Worm (Caenorhabditis elegans): ENCODE results near the gene clec-10.

clec-10 gene

DNA sequence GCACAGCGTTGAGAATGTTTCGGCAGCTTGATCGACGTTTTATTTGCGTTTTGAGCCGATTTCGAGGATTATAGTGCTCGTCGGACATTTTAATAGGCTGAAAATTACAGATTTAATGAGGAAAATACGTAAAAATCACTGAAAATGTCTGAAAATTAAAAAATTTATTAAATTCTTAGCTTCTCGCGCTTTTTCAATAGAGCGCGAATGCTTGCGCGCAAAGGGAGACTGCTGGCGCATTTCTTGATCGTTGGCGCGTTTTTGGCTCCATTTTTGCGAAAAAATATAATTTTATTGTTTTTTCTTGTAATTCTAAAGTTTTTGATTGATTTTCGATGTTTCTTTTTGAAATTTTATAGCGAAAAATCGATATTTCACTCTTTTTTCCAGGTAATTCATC is 8.4 kb downstream of the clec-10 start, which contains the start of the genes dnsn-1 and C24H12.4 (continued):
- TF ChIP-seq C16A3.4 (tag; optimal IDR thresholded peaks at IDR 0.05): peak; percentile 96
- no peak for TF ChIP-seq unc-62 (GFP tag; optimal IDR thresholded peaks at IDR 0.05)
- peak; percentile 98 for TF ChIP-seq nhr-47 (tag; optimal IDR thresholded peaks at IDR 0.05)
- TF ChIP-seq mab-9 (GFP tag; IDR thresholded peaks at IDR 0.05): peak; percentile 86
- peak; percentile 97 for TF ChIP-seq swsn-7 (tag; optimal IDR thresholded peaks at IDR 0.05)
- TF ChIP-seq elt-3 (tag; optimal IDR thresholded peaks at IDR 0.05): peak in 5 of 6 experiments; percentile 35 to 97 (median 63)
- TF ChIP-seq skn-1 (tag; optimal IDR thresholded peaks at IDR 0.05): peak; percentile 95
- TF ChIP-seq snpc-4 (tag; optimal IDR thresholded peaks at IDR 0.05): peak; percentile 86
- peak; percentile 97 for TF ChIP-seq efl-1 (optimal IDR thresholded peaks at IDR 0.05)
- peak; percentile 95 to 100 for TF ChIP-seq efl-1 (GFP tag; optimal IDR thresholded peaks at IDR 0.05 in 1 of 2)
- TF ChIP-seq unc-98 (GFP tag; IDR thresholded peaks at IDR 0.05): peak; percentile 62; the same call in 1 of the 2 replicates
- peak; percentile 87 for TF ChIP-seq pax-3 (tag; optimal IDR thresholded peaks at IDR 0.05)
- no peak for TF ChIP-seq Y116A8C.19 (tag; optimal IDR thresholded peaks at IDR 0.05; ENCODE audit: borderline replicate concordance)
- no peak for TF ChIP-seq pqm-1 (tag; optimal IDR thresholded peaks at IDR 0.05)
- TF ChIP-seq lin-14 (GFP tag; optimal IDR thresholded peaks at IDR 0.05): peak; percentile 94
- peak; percentile 97 for TF ChIP-seq dsc-1 (tag; optimal IDR thresholded peaks at IDR 0.05)
- TF ChIP-seq elt-2 (tag; optimal IDR thresholded peaks at IDR 0.05): peak; percentile 75
- TF ChIP-seq unc-30 (tag; optimal IDR thresholded peaks at IDR 0.05): peak; percentile 39
- peak; percentile 97 for TF ChIP-seq nhr-90 (tag; optimal IDR thresholded peaks at IDR 0.05; ENCODE audit: poor library complexity)
- TF ChIP-seq sup-37 (GFP tag; optimal IDR thresholded peaks at IDR 0.05): peak; percentile 90
- TF ChIP-seq hlh-17 (GFP tag; optimal IDR thresholded peaks at IDR 0.05; ENCODE audit: borderline replicate concordance): no peak
- TF ChIP-seq fkh-10 (GFP tag; optimal IDR thresholded peaks at IDR 0.05): peak; percentile 92
- peak; percentile 97 for TF ChIP-seq nhr-71 (tag; optimal IDR thresholded peaks at IDR 0.05)
- TF ChIP-seq ets-5 (GFP tag; IDR thresholded peaks at IDR 0.05): no peak
- TF ChIP-seq ceh-88 (GFP tag; IDR thresholded peaks at IDR 0.05): peak; percentile 88
- peak; percentile 99 for TF ChIP-seq unc-130 (tag; optimal IDR thresholded peaks at IDR 0.05)
- TF ChIP-seq ztf-11 (tag; optimal IDR thresholded peaks at IDR 0.05): peak in 1 of 2 experiments; percentile 82
- TF ChIP-seq ceh-90 (tag; optimal IDR thresholded peaks at IDR 0.05): peak; percentile 29
- no peak for TF ChIP-seq nhr-76 (tag; optimal IDR thresholded peaks at IDR 0.05)
- TF ChIP-seq C34B4.2 (tag; optimal IDR thresholded peaks at IDR 0.05): no peak
- peak; percentile 98 for TF ChIP-seq tbx-2 (tag; optimal IDR thresholded peaks at IDR 0.05)
- TF ChIP-seq grh-1 (GFP tag; IDR thresholded peaks at IDR 0.05): peak; percentile 91
- peak; percentile 57 for TF ChIP-seq nhr-11 (tag; optimal IDR thresholded peaks at IDR 0.05)
- no peak for TF ChIP-seq sptf-1 (tag; optimal IDR thresholded peaks at IDR 0.05)

DNA sequence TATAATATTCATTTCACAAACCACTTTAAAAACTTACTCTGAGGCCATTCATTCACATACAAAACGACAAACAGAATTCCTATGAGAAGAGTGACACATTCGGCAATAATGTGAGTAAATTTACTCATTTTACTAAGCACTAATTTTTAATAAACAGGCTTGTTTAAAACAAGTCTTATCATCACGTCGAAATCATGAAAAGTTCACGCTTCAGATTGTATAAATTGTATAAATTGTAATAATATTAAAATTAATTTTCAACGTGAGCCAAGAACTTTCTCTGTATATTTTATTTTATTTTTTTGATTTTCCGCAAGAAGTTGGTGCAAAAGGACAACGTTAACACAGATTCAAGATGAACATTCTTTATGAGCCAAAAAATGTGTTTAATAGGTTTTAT is 16.3 kb downstream of the clec-10 start, which contains the start of gene C24H12.6:
Gene C24H12.6 (minus strand): TSS at position 101 of the 400 bp plus-strand sequence.
- TF ChIP-seq lin-13 (GFP tag; optimal IDR thresholded peaks at IDR 0.05): no peak
- no peak for TF ChIP-seq tlp-1 (tag; optimal IDR thresholded peaks at IDR 0.05)
- no peak for TF ChIP-seq fkh-8 (tag; optimal IDR thresholded peaks at IDR 0.05)
- TF ChIP-seq egl-13 (tag; optimal IDR thresholded peaks at IDR 0.05): no peak
- TF ChIP-seq alr-1 (tag; optimal IDR thresholded peaks at IDR 0.05; ENCODE audit: borderline replicate concordance): no peak
- no peak for TF ChIP-seq sptf-1 (tag; optimal IDR thresholded peaks at IDR 0.05)
- TF ChIP-seq unc-130 (tag; optimal IDR thresholded peaks at IDR 0.05): no peak
- TF ChIP-seq F16B12.6 (tag; optimal IDR thresholded peaks at IDR 0.05): no peak

DNA sequence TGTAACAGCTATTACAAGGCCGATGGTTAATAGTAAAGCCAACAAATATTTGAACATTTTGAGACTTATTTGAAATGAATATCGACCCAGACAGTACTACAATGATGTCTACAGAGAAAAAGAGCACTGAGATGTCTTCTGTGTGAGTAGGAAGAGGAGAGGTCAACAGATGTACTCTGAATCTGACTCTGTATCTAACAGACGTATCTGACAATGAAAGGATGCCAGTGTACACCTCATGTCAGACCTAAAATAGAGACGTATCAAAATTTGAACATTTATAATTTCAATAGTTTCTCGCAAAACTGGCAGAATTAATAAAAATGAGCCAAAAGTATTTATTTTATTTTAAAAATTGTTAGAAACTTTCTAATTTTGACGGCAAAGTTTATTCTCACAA is 20.6 kb downstream of the clec-10 start, which contains the start of gene C24H12.8:
Gene C24H12.8 (minus strand): TSS at position 101 of the 400 bp plus-strand sequence.
- no peak for TF ChIP-seq nhr-28 (tag; optimal IDR thresholded peaks at IDR 0.05)
- no peak for TF ChIP-seq xbp-1 (tag; optimal IDR thresholded peaks at IDR 0.05)
